Fruit fly (Drosophila melanogaster): ENCODE data around the gene CG31808.
A peak's percentile ranks its signal among the peaks of the same experiment; 100 is the strongest.

The CG31808 gene

dm6 chr2L:16690619-16690908, 25.4 kb downstream of the CG31808 start:
- no peak for TF ChIP-seq CG8159 (tag; optimal IDR thresholded peaks at IDR 0.05)
- no peak for TF ChIP-seq Pif1A (GFP tag; optimal IDR thresholded peaks at IDR 0.05)
- TF ChIP-seq CG15710 (tag; optimal IDR thresholded peaks at IDR 0.05): no peak
- no peak for TF ChIP-seq CG10348 (GFP tag; IDR thresholded peaks at IDR 0.05)
- TF ChIP-seq CG14655 (GFP tag; optimal IDR thresholded peaks at IDR 0.05): no peak
- TF ChIP-seq CG9948 (tag; optimal IDR thresholded peaks at IDR 0.05): no peak
- no peak for TF ChIP-seq CG4496 (GFP tag; IDR thresholded peaks at IDR 0.05)
- TF ChIP-seq Snoo (tag; optimal IDR thresholded peaks at IDR 0.05): no peak
- no peak for TF ChIP-seq CG13204 (GFP tag; optimal IDR thresholded peaks at IDR 0.05)

dm6 chr2L:16689800-16690618, 26.0 kb downstream of the CG31808 start:
- TF ChIP-seq CG13204 (GFP tag; optimal IDR thresholded peaks at IDR 0.05) (no peak), gl (tag; optimal IDR thresholded peaks at IDR 0.05) (no peak), CG17806 (tag; optimal IDR thresholded peaks at IDR 0.05) (no peak), D1 (tag; optimal IDR thresholded peaks at IDR 0.05) (no peak), EcR (GFP tag; optimal IDR thresholded peaks at IDR 0.05) (no peak), CG10348 (GFP tag; IDR thresholded peaks at IDR 0.05) (no peak), fd96Ca (GFP tag; IDR thresholded peaks at IDR 0.05) (0 out of 3 replicates have a peak, but pooled peaks have one; percentile 59), CG4496 (GFP tag; IDR thresholded peaks at IDR 0.05) (no peak), CG12605 (GFP tag; IDR thresholded peaks at IDR 0.05) (no peak; the same call in 1 of the 2 replicates), CG8159 (tag; optimal IDR thresholded peaks at IDR 0.05) (peak; percentile 20), Pif1A (GFP tag; optimal IDR thresholded peaks at IDR 0.05) (peak; percentile 61), CG9948 (tag; optimal IDR thresholded peaks at IDR 0.05) (peak; percentile 55), CG8301 (tag; optimal IDR thresholded peaks at IDR 0.05) (peak; percentile 22), CG14655 (GFP tag; optimal IDR thresholded peaks at IDR 0.05) (peak; percentile 44), CG34367 (tag; optimal IDR thresholded peaks at IDR 0.05) (peak; percentile 38), Snoo (tag; optimal IDR thresholded peaks at IDR 0.05) (peak; percentile 34), rn (GFP tag; IDR thresholded peaks at IDR 0.05) (no peak), CG15710 (tag; optimal IDR thresholded peaks at IDR 0.05) (peak; percentile 57), CG32121 (GFP tag; IDR thresholded peaks at IDR 0.05) (no peak), Ets98B (GFP tag; IDR thresholded peaks at IDR 0.05) (no peak), Pif1B (GFP tag; optimal IDR thresholded peaks at IDR 0.05) (peak; percentile 8)

dm6 chr2L:16687863-16688262, 28.1 kb downstream of the CG31808 start:
- TF ChIP-seq fd96Ca (GFP tag; IDR thresholded peaks at IDR 0.05) (no peak), CG12605 (GFP tag; IDR thresholded peaks at IDR 0.05) (peak; percentile 61; the same call in 1 of the 2 replicates), Pif1A (GFP tag; optimal IDR thresholded peaks at IDR 0.05) (peak; percentile 78), rn (GFP tag; IDR thresholded peaks at IDR 0.05) (no peak), CG34367 (tag; optimal IDR thresholded peaks at IDR 0.05) (peak; percentile 77), Ets98B (GFP tag; IDR thresholded peaks at IDR 0.05) (0 out of 2 replicates have a peak, but pooled peaks have one; percentile 8), D1 (tag; optimal IDR thresholded peaks at IDR 0.05) (peak; percentile 42), Snoo (tag; optimal IDR thresholded peaks at IDR 0.05) (no peak), CG9948 (tag; optimal IDR thresholded peaks at IDR 0.05) (peak; percentile 77), CG4496 (GFP tag; IDR thresholded peaks at IDR 0.05) (0 out of 3 replicates have a peak, but pooled peaks have one; percentile 35), CG8159 (tag; optimal IDR thresholded peaks at IDR 0.05) (peak; percentile 76), CG8301 (tag; optimal IDR thresholded peaks at IDR 0.05) (peak; percentile 62), CG15710 (tag; optimal IDR thresholded peaks at IDR 0.05) (peak; percentile 77), Pif1B (GFP tag; optimal IDR thresholded peaks at IDR 0.05) (peak; percentile 46), CG32121 (GFP tag; IDR thresholded peaks at IDR 0.05) (peak; percentile 46; the same call in 1 of the 2 replicates), CG14655 (GFP tag; optimal IDR thresholded peaks at IDR 0.05) (peak; percentile 77), gl (tag; optimal IDR thresholded peaks at IDR 0.05) (no peak), CG17806 (tag; optimal IDR thresholded peaks at IDR 0.05) (peak; percentile 67), CG13204 (GFP tag; optimal IDR thresholded peaks at IDR 0.05) (peak; percentile 63), CG10348 (GFP tag; IDR thresholded peaks at IDR 0.05) (no peak), EcR (GFP tag; optimal IDR thresholded peaks at IDR 0.05) (peak; percentile 25)

- TF ChIP-seq CG8159 (tag; optimal IDR thresholded peaks at IDR 0.05) (peak; percentile 65), CG34367 (tag; optimal IDR thresholded peaks at IDR 0.05) (peak; percentile 68), CG4496 (GFP tag; IDR thresholded peaks at IDR 0.05) (peak; percentile 85), Snoo (tag; optimal IDR thresholded peaks at IDR 0.05) (peak; percentile 60), CG10348 (GFP tag; IDR thresholded peaks at IDR 0.05) (no peak), CG32121 (GFP tag; IDR thresholded peaks at IDR 0.05) (peak; percentile 35; the same call in 1 of the 2 replicates), Pif1B (GFP tag; optimal IDR thresholded peaks at IDR 0.05) (peak; percentile 57), EcR (GFP tag; optimal IDR thresholded peaks at IDR 0.05) (peak; percentile 71), CG13204 (GFP tag; optimal IDR thresholded peaks at IDR 0.05) (peak; percentile 80), CG14655 (GFP tag; optimal IDR thresholded peaks at IDR 0.05) (peak; percentile 63), rn (GFP tag; IDR thresholded peaks at IDR 0.05) (peak; percentile 59; the same call in 1 of the 2 replicates), CG9948 (tag; optimal IDR thresholded peaks at IDR 0.05) (peak; percentile 32), fd96Ca (GFP tag; IDR thresholded peaks at IDR 0.05) (peak; percentile 56; the same call in 2 of the 3 replicates), Pif1A (GFP tag; optimal IDR thresholded peaks at IDR 0.05) (peak; percentile 64), D1 (tag; optimal IDR thresholded peaks at IDR 0.05) (peak; percentile 69), gl (tag; optimal IDR thresholded peaks at IDR 0.05) (peak; percentile 79), Ets98B (GFP tag; IDR thresholded peaks at IDR 0.05) (peak; percentile 70), CG8301 (tag; optimal IDR thresholded peaks at IDR 0.05) (peak; percentile 52), CG12605 (GFP tag; IDR thresholded peaks at IDR 0.05) (peak; percentile 87), CG17806 (tag; optimal IDR thresholded peaks at IDR 0.05) (peak; percentile 55), CG15710 (tag; optimal IDR thresholded peaks at IDR 0.05) (peak; percentile 58)
Observed at dm6 chr2L:16686412-16687043, 29.5 kb downstream of the CG31808 start.

- TF ChIP-seq CG4496 (GFP tag; IDR thresholded peaks at IDR 0.05): no peak
- no peak for TF ChIP-seq CG32121 (GFP tag; IDR thresholded peaks at IDR 0.05)
- TF ChIP-seq CG9948 (tag; optimal IDR thresholded peaks at IDR 0.05): no peak
- TF ChIP-seq CG13204 (GFP tag; optimal IDR thresholded peaks at IDR 0.05): no peak
- TF ChIP-seq Pif1A (GFP tag; optimal IDR thresholded peaks at IDR 0.05): no peak
- no peak for TF ChIP-seq CG8301 (tag; optimal IDR thresholded peaks at IDR 0.05)
- TF ChIP-seq CG17806 (tag; optimal IDR thresholded peaks at IDR 0.05): no peak
- TF ChIP-seq fd96Ca (GFP tag; IDR thresholded peaks at IDR 0.05): no peak
- no peak for TF ChIP-seq CG10348 (GFP tag; IDR thresholded peaks at IDR 0.05)
- TF ChIP-seq Snoo (tag; optimal IDR thresholded peaks at IDR 0.05): no peak
- TF ChIP-seq gl (tag; optimal IDR thresholded peaks at IDR 0.05): no peak
- TF ChIP-seq CG14655 (GFP tag; optimal IDR thresholded peaks at IDR 0.05): no peak
Observed at dm6 chr2L:16685612-16685912, 30.4 kb downstream of the CG31808 start.
